Worm (Caenorhabditis elegans): ENCODE measurements around the gene K01G12.3.

The K01G12.3 gene

ce11 chrIV:14193196-14193595, at the start of gene K01G12.3:
K01G12.3 (plus strand) TSS chrIV:14193496.
- TF ChIP-seq attf-4 (tag; optimal IDR thresholded peaks at IDR 0.05), result no peak
- TF ChIP-seq jun-1 (tag; optimal IDR thresholded peaks at IDR 0.05), result no peak
- no peak for TF ChIP-seq ces-1 (GFP tag; optimal IDR thresholded peaks at IDR 0.05)
- no peak for TF ChIP-seq rbr-2 (tag; optimal IDR thresholded peaks at IDR 0.05)
- no peak for TF ChIP-seq ama-1 (optimal IDR thresholded peaks at IDR 0.05)
- no peak for TF ChIP-seq fkh-10 (GFP tag; optimal IDR thresholded peaks at IDR 0.05)
- no peak for TF ChIP-seq zag-1 (tag; optimal IDR thresholded peaks at IDR 0.05)
- TF ChIP-seq tra-1 (GFP tag; IDR thresholded peaks at IDR 0.05), result no peak
- TF ChIP-seq lin-13 (GFP tag; optimal IDR thresholded peaks at IDR 0.05), result no peak
- TF ChIP-seq nhr-111 (GFP tag; optimal IDR thresholded peaks at IDR 0.05), result no peak
- no peak for TF ChIP-seq nhr-77 (tag; optimal IDR thresholded peaks at IDR 0.05)

DNA sequence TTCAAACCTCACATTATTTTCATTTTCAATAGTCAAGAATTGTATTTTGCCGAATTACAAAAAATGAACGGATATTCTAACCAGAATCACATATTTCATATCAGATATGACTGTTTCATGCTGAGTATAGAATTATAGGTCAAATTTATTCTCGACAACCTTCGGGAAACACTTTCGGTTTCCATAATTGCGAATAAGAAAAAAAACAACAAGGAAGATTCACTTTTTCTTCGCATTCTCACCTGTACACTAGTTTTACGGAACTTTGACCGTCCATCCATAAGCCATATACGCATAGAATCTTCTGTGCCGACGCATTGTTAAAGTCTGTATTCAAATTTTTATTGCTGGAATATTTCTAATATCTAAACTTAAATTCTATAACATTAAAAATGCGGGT, 47.7 kb upstream of the K01G12.3 start, which contains the start of gene oac-37:
oac-37 (plus strand) TSS at position 301 of the 400 bp plus-strand sequence.
- no peak for TF ChIP-seq lsy-2 (tag; optimal IDR thresholded peaks at IDR 0.05)
- no peak for TF ChIP-seq ces-1 (GFP tag; optimal IDR thresholded peaks at IDR 0.05)
- no peak for TF ChIP-seq ceh-62 (tag; optimal IDR thresholded peaks at IDR 0.05)

DNA sequence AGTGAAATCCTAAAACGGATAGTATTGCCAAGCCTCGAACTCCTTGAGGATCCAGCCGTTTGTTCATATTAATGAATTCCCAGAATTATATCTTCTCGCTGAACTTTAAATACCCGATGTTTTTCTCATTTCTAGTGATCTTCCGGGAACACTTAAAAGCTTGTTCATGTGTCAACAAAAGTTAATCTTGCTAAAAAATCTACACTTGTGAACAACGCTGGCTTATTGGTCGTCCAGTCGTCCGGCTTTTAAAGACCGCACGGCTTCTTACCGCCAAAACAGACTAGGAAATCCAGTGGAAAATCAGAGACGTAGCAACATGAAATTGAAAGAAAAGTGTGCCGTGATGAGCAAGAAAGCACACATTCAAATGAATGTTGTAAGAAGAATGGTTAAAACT, 40.0 kb upstream of the K01G12.3 start, which contains the start of gene oac-38:
oac-38 (minus strand) TSS at position 101 of the 400 bp plus-strand sequence.
- no peak for TF ChIP-seq nhr-25 (tag; optimal IDR thresholded peaks at IDR 0.05; ENCODE audit: borderline replicate concordance, insufficient read depth)

- TF ChIP-seq nhr-102 (tag; optimal IDR thresholded peaks at IDR 0.05) (no peak), ceh-20 (GFP tag; IDR thresholded peaks at IDR 0.05) (no peak), aly-2 (tag; optimal IDR thresholded peaks at IDR 0.05) (no peak), mes-2 (tag; optimal IDR thresholded peaks at IDR 0.05; ENCODE audit: poor library complexity, severe bottlenecking) (no peak), mdl-1 (tag; optimal IDR thresholded peaks at IDR 0.05) (no peak), ces-1 (GFP tag; optimal IDR thresholded peaks at IDR 0.05) (no peak), lin-38 (GFP tag; IDR thresholded peaks at IDR 0.05) (no peak), ZK337.2 (GFP tag; IDR thresholded peaks at IDR 0.05) (no peak), mxl-3 (GFP tag; optimal IDR thresholded peaks at IDR 0.05) (no peak), F10B5.3 (tag; optimal IDR thresholded peaks at IDR 0.05) (no peak), nhr-237 (tag; optimal IDR thresholded peaks at IDR 0.05) (no peak), hlh-30 (tag; optimal IDR thresholded peaks at IDR 0.05; ENCODE audit: insufficient read depth) (no peak), spr-1 (tag; optimal IDR thresholded peaks at IDR 0.05) (no peak), Y48G9A.11 (GFP tag; IDR thresholded peaks at IDR 0.05) (no peak), pha-4 (GFP tag; IDR thresholded peaks at IDR 0.05) (no peak), pha-4 (tag; optimal IDR thresholded peaks at IDR 0.05) (no peak)
Measured at ce11 chrIV:14158086-14158485, 35.2 kb upstream of the K01G12.3 start, which contains the start of gene R05A10.8. R05A10.8 (minus strand) TSS chrIV:14158186.

- TF ChIP-seq unc-62 (GFP tag; optimal IDR thresholded peaks at IDR 0.05 in 1 of 2) (peak in 1 of 2 experiments; percentile 6), unc-62 (tag; optimal IDR thresholded peaks at IDR 0.05) (no peak), egl-43 (GFP tag; IDR thresholded peaks at IDR 0.05) (no peak)
Measured at ce11 chrIV:14162772-14163171, 30.5 kb upstream of the K01G12.3 start, which contains the start of gene R05A10.7. R05A10.7 (minus strand) TSS chrIV:14162872.

ce11 chrIV:14164109-14164508, 29.2 kb upstream of the K01G12.3 start:
- TF ChIP-seq ZK337.2 (GFP tag; IDR thresholded peaks at IDR 0.05), result no peak
- TF ChIP-seq unc-62 (GFP tag; optimal IDR thresholded peaks at IDR 0.05 in 1 of 2), result peak in 1 of 2 experiments; percentile 88
- no peak for TF ChIP-seq unc-62 (tag; optimal IDR thresholded peaks at IDR 0.05)
- TF ChIP-seq dpl-1 (GFP tag; optimal IDR thresholded peaks at IDR 0.05), result no peak
- TF ChIP-seq mdt-29 (GFP tag; IDR thresholded peaks at IDR 0.05), result no peak
- TF ChIP-seq set-16 (GFP tag; IDR thresholded peaks at IDR 0.05), result no peak
- peak; percentile 52 for TF ChIP-seq aha-1 (tag)
- no peak for TF ChIP-seq arid-1 (GFP tag; conservative IDR thresholded peaks at IDR 0.05)
